Worm (Caenorhabditis elegans) whole organism, young adult: ENCODE results near the gene smc-6.

ENCODE experiments used
- B0035.1 ChIP-seq: sonication (generic microtip); optimal IDR thresholded peaks from 2 replicates; lab custom pipeline; 2016; ENCODE audit warnings: missing genetic modification characterization, mild to moderate bottlenecking, missing compliant biosample characterization, missing genotype, missing genetic modification reagents
- F10E7.11 ChIP-seq: sonication (generic microtip); optimal IDR thresholded peaks from 2 replicates; lab custom pipeline; 2017; ENCODE audit warnings: mild to moderate bottlenecking, missing genetic modification characterization, moderate library complexity, missing compliant biosample characterization
- F49E8.2 ChIP-seq: sonication (generic microtip); optimal IDR thresholded peaks from 3 replicates; lab custom pipeline; 2017; ENCODE audit warnings: missing genetic modification characterization, mild to moderate bottlenecking, missing compliant biosample characterization, antibody characterized with exemption, moderate library complexity; ENCODE audit not compliant: insufficient read depth
- ZK185.1 ChIP-seq: sonication (generic microtip); optimal IDR thresholded peaks from 2 replicates; lab custom pipeline; 2016; ENCODE audit warnings: mild to moderate bottlenecking, missing genetic modification characterization, missing compliant biosample characterization; ENCODE audit not compliant: poor library complexity, severe bottlenecking
- ama-1 ChIP-seq, 3 experiments: fragments of 150-350 bp in 1 of 3; sonication (generic microtip) in 2 of 3; optimal IDR thresholded peaks; 2 replicates each; lab custom pipeline; 2014 to 2018; ENCODE audit warnings: missing biosample characterization in 2 of 3, missing genetic modification characterization in 2 of 3, missing genetic modification reagents in 2 of 3
- ets-4 ChIP-seq: fragments of 200-800 bp; sonication (Bioruptor generic); optimal IDR thresholded peaks from 2 replicates; lab custom pipeline; 2018; ENCODE audit warnings: mild to moderate bottlenecking, missing genetic modification characterization, missing compliant biosample characterization
- lin-35 ChIP-seq, 3 experiments: fragments of 150-350 bp in 2 of 3; sonication (generic microtip) in 1 of 3; optimal IDR thresholded peaks; 2 replicates each; lab custom pipeline; 2014 to 2018; ENCODE audit warnings: missing biosample characterization in 3 of 3, missing genetic modification characterization in 3 of 3, missing genetic modification reagents in 3 of 3
- snpc-4 ChIP-seq, 5 experiments: fragments of 150-350 bp in 1 of 5; sonication (generic microtip) in 4 of 5; optimal IDR thresholded peaks; 2 replicates each; lab custom pipeline; 2014 to 2018; ENCODE audit warnings: missing genetic modification characterization in 5 of 5, missing biosample characterization in 3 of 5, antibody characterized with exemption in 2 of 5, mild to moderate bottlenecking in 2 of 5, missing compliant biosample characterization in 2 of 5, missing genotype in 2 of 5, moderate library complexity in 2 of 5, missing genetic modification reagents in 1 of 5
- tbx-9 ChIP-seq: sonication (generic microtip); optimal IDR thresholded peaks from 2 replicates; lab custom pipeline; 2016; ENCODE audit warnings: borderline replicate concordance, missing genetic modification characterization, inconsistent platforms, missing compliant biosample characterization
- unc-62 ChIP-seq: fragments of 150-350 bp; optimal IDR thresholded peaks from 2 replicates; lab custom pipeline; 2014; ENCODE audit warnings: missing biosample characterization, missing genetic modification reagents, missing genetic modification characterization

DNA sequence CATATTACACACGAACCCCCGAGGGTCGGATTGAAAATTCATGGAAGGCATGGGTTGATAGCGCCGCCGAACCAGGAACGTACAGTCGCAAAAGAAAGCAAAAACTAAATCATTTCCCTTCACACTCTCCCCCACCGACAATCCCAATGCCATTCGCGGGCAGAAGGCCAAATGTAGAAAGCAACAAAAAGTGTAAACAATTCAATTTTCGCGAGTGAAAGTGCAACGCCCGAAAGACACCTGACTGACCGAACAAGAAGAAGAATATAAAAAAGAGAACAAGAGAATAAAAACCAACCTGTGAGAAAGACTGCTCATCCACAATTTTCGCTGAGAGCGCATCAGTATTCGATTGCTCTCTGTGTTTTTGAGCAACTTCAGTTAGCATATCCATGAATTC lies 39.2 kb downstream of the smc-6 start:
- TF ChIP-seq ets-4 (no peak), lin-35 (GFP tag; optimal IDR thresholded peaks at IDR 0.05; lab: Kevin White, UChicago) (no peak), unc-62 (GFP tag; lab: Kevin White, UChicago) (no peak), snpc-4 (GFP tag; optimal IDR thresholded peaks at IDR 0.05; lab: Kevin White, UChicago) (no peak), snpc-4 (tag; optimal IDR thresholded peaks at IDR 0.05; lab: Kevin White, UChicago) (no peak), tbx-9 (tag; lab: Kevin White, UChicago) (no peak), F10E7.11 (no peak), ama-1 (optimal IDR thresholded peaks at IDR 0.05; lab: Kevin White, UChicago) (no peak), ama-1 (GFP tag; optimal IDR thresholded peaks at IDR 0.05; lab: Kevin White, UChicago) (no peak), ZK185.1 (tag; lab: Kevin White, UChicago) (no peak), B0035.1 (tag; lab: Kevin White, UChicago) (no peak), F49E8.2 (tag; lab: Kevin White, UChicago) (no peak)
